Worm (Caenorhabditis elegans) whole organism, late embryonic: ENCODE measurements around the gene zip-10.

ENCODE experiments used
- C08G9.2 ChIP-seq: sonication (generic microtip); optimal IDR thresholded peaks from 2 replicates; lab custom pipeline; 2016; ENCODE audit warnings: mild to moderate bottlenecking, missing genetic modification characterization, moderate library complexity, missing compliant biosample characterization
- K02D7.2 ChIP-seq: sonication (generic microtip); optimal IDR thresholded peaks from 2 replicates; lab custom pipeline; 2017; ENCODE audit warnings: mild to moderate bottlenecking, missing genetic modification characterization, missing compliant biosample characterization
- Y22D7AL.16 ChIP-seq: sonication (generic microtip); optimal IDR thresholded peaks from 2 replicates; lab custom pipeline; 2016; ENCODE audit warnings: missing genetic modification characterization, missing compliant biosample characterization
- ceh-19 ChIP-seq: fragments of 200-800 bp; sonication (Bioruptor generic); optimal IDR thresholded peaks from 2 replicates; lab custom pipeline; 2018; ENCODE audit warnings: mild to moderate bottlenecking, missing genetic modification characterization, missing compliant biosample characterization
- ceh-2 ChIP-seq: sonication (generic microtip); optimal IDR thresholded peaks from 2 replicates; lab custom pipeline; 2016; ENCODE audit warnings: missing genotype, missing genetic modification characterization, missing compliant biosample characterization
- ceh-22 ChIP-seq: sonication (generic microtip); optimal IDR thresholded peaks from 2 replicates; lab custom pipeline; 2017; ENCODE audit warnings: missing biosample characterization, missing genetic modification characterization
- ceh-24 ChIP-seq: sonication (generic microtip); optimal IDR thresholded peaks from 2 replicates; lab custom pipeline; 2016; ENCODE audit warnings: mild to moderate bottlenecking, missing genetic modification characterization, missing compliant biosample characterization
- ceh-34 ChIP-seq: sonication (generic microtip); optimal IDR thresholded peaks from 2 replicates; lab custom pipeline; 2016; ENCODE audit warnings: mild to moderate bottlenecking, missing genetic modification characterization, missing compliant biosample characterization
- elt-2 ChIP-seq: sonication (generic microtip); optimal IDR thresholded peaks from 2 replicates; lab custom pipeline; 2016; ENCODE audit warnings: missing genetic modification reagents, missing genetic modification characterization, missing compliant biosample characterization
- fax-1 ChIP-seq: sonication (generic microtip); optimal IDR thresholded peaks from 2 replicates; lab custom pipeline; 2016; ENCODE audit warnings: missing genotype, missing genetic modification characterization, missing compliant biosample characterization
- lin-11 ChIP-seq: fragments of 200-800 bp; sonication (Bioruptor generic); optimal IDR thresholded peaks from 2 replicates; lab custom pipeline; 2018; ENCODE audit warnings: mild to moderate bottlenecking, missing genetic modification characterization, missing compliant biosample characterization
- nfya-1 ChIP-seq: sonication (generic microtip); optimal IDR thresholded peaks from 2 replicates; lab custom pipeline; 2017; ENCODE audit warnings: missing genetic modification characterization, mild to moderate bottlenecking, missing compliant biosample characterization, antibody characterized with exemption, moderate library complexity
- nhr-232 ChIP-seq: sonication (generic microtip); optimal IDR thresholded peaks from 2 replicates; lab custom pipeline; 2016; ENCODE audit warnings: missing genetic modification characterization, missing compliant biosample characterization
- npax-4 ChIP-seq: sonication (generic microtip); optimal IDR thresholded peaks from 2 replicates; lab custom pipeline; 2016; ENCODE audit warnings: missing genetic modification characterization, missing compliant biosample characterization
- odd-2 ChIP-seq: sonication (generic microtip); optimal IDR thresholded peaks from 2 replicates; lab custom pipeline; 2017; ENCODE audit warnings: antibody characterized with exemption, mild to moderate bottlenecking, missing genetic modification characterization, missing compliant biosample characterization
- pag-3 ChIP-seq: sonication (generic microtip); optimal IDR thresholded peaks from 2 replicates; lab custom pipeline; 2016; ENCODE audit warnings: missing compliant biosample characterization, missing genetic modification characterization, borderline replicate concordance
- pax-1 ChIP-seq: fragments of 150-350 bp; optimal IDR thresholded peaks from 2 replicates; lab custom pipeline; 2014; ENCODE audit warnings: missing biosample characterization, missing genetic modification characterization
- pha-2 ChIP-seq: sonication (generic microtip); optimal IDR thresholded peaks from 2 replicates; lab custom pipeline; 2017; ENCODE audit warnings: mild to moderate bottlenecking, missing genetic modification characterization, missing compliant biosample characterization
- pros-1 ChIP-seq: fragments of 150-350 bp; optimal IDR thresholded peaks from 2 replicates; lab custom pipeline; 2014; ENCODE audit warnings: missing biosample characterization, missing genetic modification reagents, missing genetic modification characterization
- rnt-1 ChIP-seq: sonication (generic microtip); optimal IDR thresholded peaks from 2 replicates; lab custom pipeline; 2016; ENCODE audit warnings: missing genetic modification characterization, missing compliant biosample characterization
- sdc-2 ChIP-seq: sonication (generic microtip); optimal IDR thresholded peaks from 2 replicates; lab custom pipeline; 2016; ENCODE audit warnings: missing genotype, missing genetic modification characterization, missing compliant biosample characterization
- sox-4 ChIP-seq: sonication (generic microtip); optimal IDR thresholded peaks from 2 replicates; lab custom pipeline; 2017; ENCODE audit warnings: mild to moderate bottlenecking, missing genetic modification characterization, inconsistent platforms, missing compliant biosample characterization
- tbx-2 ChIP-seq: sonication (generic microtip); optimal IDR thresholded peaks from 2 replicates; lab custom pipeline; 2016; ENCODE audit warnings: missing genetic modification characterization, missing compliant biosample characterization
- ttx-3 ChIP-seq: sonication (generic microtip); optimal IDR thresholded peaks from 2 replicates; lab custom pipeline; 2016; ENCODE audit warnings: missing genetic modification reagents, missing genetic modification characterization, missing compliant biosample characterization
- unc-42 ChIP-seq: sonication (generic microtip); optimal IDR thresholded peaks from 2 replicates; lab custom pipeline; 2016; ENCODE audit warnings: missing genotype, missing genetic modification characterization, missing compliant biosample characterization
- unc-55 ChIP-seq: sonication (generic microtip); optimal IDR thresholded peaks from 2 replicates; lab custom pipeline; 2017; ENCODE audit warnings: missing biosample characterization, missing genetic modification reagents, missing genetic modification characterization
- unc-86 ChIP-seq: sonication (generic microtip); optimal IDR thresholded peaks from 2 replicates; lab custom pipeline; 2016; ENCODE audit warnings: missing genetic modification characterization, missing compliant biosample characterization
- zip-5 ChIP-seq: sonication (generic microtip); optimal IDR thresholded peaks from 2 replicates; lab custom pipeline; 2016; ENCODE audit warnings: missing genetic modification characterization, missing compliant biosample characterization
- ztf-16 ChIP-seq: sonication (generic microtip); optimal IDR thresholded peaks from 2 replicates; lab custom pipeline; 2017; ENCODE audit warnings: missing genetic modification characterization, missing compliant biosample characterization

Gene zip-10

DNA sequence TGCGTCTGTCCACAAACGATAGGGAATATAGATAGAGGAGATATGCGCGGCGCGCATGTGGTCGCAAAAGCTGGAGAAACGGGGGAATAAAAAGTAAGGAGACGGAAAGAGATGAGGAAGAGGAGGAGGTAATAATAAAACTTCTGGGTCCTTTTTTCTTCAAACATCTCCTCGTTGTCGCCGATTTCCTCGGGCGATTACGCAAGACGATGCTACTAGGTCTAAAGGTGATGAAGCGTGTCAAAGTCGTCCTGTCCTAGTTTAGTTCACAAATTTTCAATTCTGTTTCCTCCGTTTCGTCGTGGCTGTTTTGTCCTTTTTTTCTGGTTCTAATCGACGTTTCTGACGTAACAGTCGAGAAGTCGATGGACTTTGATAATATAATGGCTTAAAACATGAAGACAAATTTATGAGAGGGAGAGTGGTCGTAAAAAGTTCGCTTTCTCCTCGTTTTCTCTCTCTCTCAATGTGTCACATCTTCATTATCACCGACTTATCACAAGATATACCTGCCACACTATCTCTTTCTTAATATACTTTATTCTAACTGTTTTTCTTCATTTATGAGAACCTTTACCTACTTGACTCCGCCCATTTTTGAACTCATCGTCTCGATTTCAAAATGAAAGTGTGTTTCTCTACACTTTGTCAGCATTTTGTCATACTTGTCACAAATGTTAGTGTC, 30.1 kb upstream of the zip-10 start:
- TF ChIP-seq rnt-1 (tag; lab: Kevin White, UChicago), result peak; percentile 11
- TF ChIP-seq unc-55, result peak; percentile 36
- TF ChIP-seq odd-2, result no peak

DNA sequence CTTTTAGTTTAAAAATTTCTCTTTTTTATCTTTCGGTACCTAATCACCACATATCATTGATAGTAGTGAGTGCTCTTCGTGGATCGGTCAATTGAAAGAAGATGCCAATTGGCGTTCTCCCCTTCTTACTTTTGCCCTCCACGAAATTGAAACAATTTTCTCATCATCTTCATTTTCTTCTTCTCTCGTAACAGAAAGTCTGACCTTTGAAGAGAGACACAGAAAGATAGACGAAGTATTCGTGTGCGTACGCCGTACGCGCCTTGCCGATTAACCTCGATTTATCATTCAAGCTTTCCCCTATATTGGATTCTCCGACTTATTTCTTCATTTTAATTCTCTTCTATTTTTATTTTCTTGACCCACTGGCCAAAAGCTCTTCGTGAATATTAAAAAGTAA, 26.9 kb upstream of the zip-10 start:
- TF ChIP-seq ceh-24 (tag; lab: Kevin White, UChicago) (no peak), unc-55 (peak; percentile 24)

DNA sequence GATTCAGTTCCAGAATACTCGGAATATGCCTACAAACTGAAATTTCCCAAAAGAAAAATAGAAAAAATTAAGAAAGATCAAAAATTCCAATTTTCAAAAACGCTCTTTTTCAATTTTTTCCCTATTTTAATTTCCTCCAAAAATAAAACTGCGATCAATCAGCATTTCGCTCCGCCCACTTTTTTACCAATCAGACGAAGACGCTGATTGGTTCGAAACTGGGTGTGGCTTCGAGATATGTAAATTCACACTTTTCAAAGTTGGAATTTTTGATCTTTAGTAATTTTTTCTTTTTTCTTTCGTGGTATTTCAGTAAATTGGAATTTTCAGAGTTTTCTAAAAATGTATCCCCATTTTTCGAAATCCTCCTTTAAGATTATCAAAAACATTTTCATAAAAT, 26.5 kb upstream of the zip-10 start:
- TF ChIP-seq nfya-1, result peak; percentile 61
- no peak for TF ChIP-seq pros-1 (tag; lab: Kevin White, UChicago)
- no peak for TF ChIP-seq elt-2 (tag; lab: Kevin White, UChicago)
- no peak for TF ChIP-seq rnt-1 (tag; lab: Kevin White, UChicago)
- TF ChIP-seq C08G9.2, result no peak
- no peak for TF ChIP-seq lin-11 (tag; lab: Kevin White, UChicago)
- no peak for TF ChIP-seq Y22D7AL.16 (tag; lab: Kevin White, UChicago)

DNA sequence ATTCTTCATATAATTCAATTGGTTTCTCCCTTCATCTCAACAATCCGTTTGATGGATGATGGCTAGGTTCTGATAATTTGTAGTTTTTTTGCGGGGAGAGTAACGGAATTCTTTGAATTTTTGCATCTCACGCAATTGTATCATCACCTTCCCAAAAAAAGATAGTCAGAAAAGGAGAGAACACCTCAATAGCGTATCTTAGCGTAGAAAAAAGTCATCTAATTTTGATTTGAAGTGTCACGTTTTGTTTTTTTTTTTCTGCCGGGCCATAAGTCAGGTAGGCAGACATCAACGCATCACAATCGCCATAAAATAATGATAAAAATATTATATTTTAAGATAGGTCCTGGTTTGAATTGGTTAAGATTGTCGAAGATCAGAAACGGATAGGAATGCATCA, 25.9 kb upstream of the zip-10 start:
- TF ChIP-seq fax-1 (tag; lab: Kevin White, UChicago) (no peak), unc-42 (tag; lab: Kevin White, UChicago) (no peak), tbx-2 (no peak), sdc-2 (tag; lab: Kevin White, UChicago) (no peak), ttx-3 (no peak), K02D7.2 (no peak), pax-1 (no peak), pha-2 (tag; lab: Kevin White, UChicago) (no peak), pag-3 (tag; lab: Kevin White, UChicago) (no peak), npax-4 (tag; lab: Kevin White, UChicago) (no peak), sox-4 (tag; lab: Kevin White, UChicago) (no peak), ztf-16 (no peak), nfya-1 (no peak), lin-11 (tag; lab: Kevin White, UChicago) (no peak), unc-86 (tag; lab: Kevin White, UChicago) (no peak), ceh-34 (tag; lab: Kevin White, UChicago) (no peak), nhr-232 (tag; lab: Kevin White, UChicago) (no peak), ceh-22 (tag; lab: Kevin White, UChicago) (no peak), elt-2 (tag; lab: Kevin White, UChicago) (no peak)

- TF ChIP-seq fax-1 (tag; lab: Kevin White, UChicago) (no peak), ceh-22 (tag; lab: Kevin White, UChicago) (no peak), zip-5 (no peak), Y22D7AL.16 (tag; lab: Kevin White, UChicago) (no peak), ztf-16 (no peak), pag-3 (tag; lab: Kevin White, UChicago) (no peak), ceh-19 (no peak), lin-11 (tag; lab: Kevin White, UChicago) (no peak), ceh-2 (tag; lab: Kevin White, UChicago) (no peak)
Measured at ce11 chrV:11675638-11676037, 25.1 kb upstream of the zip-10 start, which contains the start of gene ape-1. Gene ape-1, plus strand, starts transcription at chrV:11675938.
